Fruit fly (Drosophila melanogaster) S2 (cell line): Measurements from ENCODE around the gene CG15515.
A peak's percentile ranks its signal among the peaks of the same experiment; 100 is the strongest.
"Not testable (repeated sequence)": the region's sequence is repeated elsewhere in the genome, so short reads cannot be mapped to it uniquely, and the experiment has no call there.

Experiments
- CG8478 ChIP-seq: fragments of >200 bp; optimal IDR thresholded peaks from 2 replicates; lab custom pipeline; 2018
- CTCF ChIP-seq, 2 experiments: fragments of >200 bp; optimal IDR thresholded peaks; 2 replicates each; lab custom pipeline; 2018

The CG15515 gene

dm6 chr3R:29891183-29891582 is 14.1 kb upstream of the CG15515 start:
- TF ChIP-seq CTCF (optimal IDR thresholded peaks at IDR 0.05; lab: Kevin White, UChicago) (no peak), CG8478 (lab: Kevin White, UChicago) (no peak)

- TF ChIP-seq CG8478 (lab: Kevin White, UChicago) = no peak
- TF ChIP-seq CTCF (optimal IDR thresholded peaks at IDR 0.05; lab: Kevin White, UChicago) = no peak
These were observed 12.2 kb upstream of the CG15515 start for dm6 chr3R:29893030-29893429.

dm6 chr3R:29894393-29894792 is 10.9 kb upstream of the CG15515 start:
- TF ChIP-seq CG8478 (lab: Kevin White, UChicago) (no peak), CTCF (optimal IDR thresholded peaks at IDR 0.05; lab: Kevin White, UChicago) (no peak)

- no peak for TF ChIP-seq CTCF (optimal IDR thresholded peaks at IDR 0.05; lab: Kevin White, UChicago)
- no peak for TF ChIP-seq CG8478 (lab: Kevin White, UChicago)
These were observed 6.7 kb upstream of the CG15515 start for dm6 chr3R:29898588-29898987.

dm6 chr3R:29899635-29900034 is 5.6 kb upstream of the CG15515 start:
- TF ChIP-seq CTCF (optimal IDR thresholded peaks at IDR 0.05; lab: Kevin White, UChicago) (no peak), CG8478 (lab: Kevin White, UChicago) (no peak)

- TF ChIP-seq CG8478 (lab: Kevin White, UChicago) = no peak
- TF ChIP-seq CTCF (optimal IDR thresholded peaks at IDR 0.05; lab: Kevin White, UChicago) = peak; percentile 65 to 89
These were observed 1.4 kb upstream of the CG15515 start, which contains the start of gene CG15517 for dm6 chr3R:29903775-29904356. CG15517 (minus strand) TSS chr3R:29903825.

dm6 chr3R:29907601-29908175 is 2.4 kb downstream of the CG15515 start, which contains the start of gene CG31036:
CG31036 (plus strand) TSS chr3R:29908107.
- TF ChIP-seq CG8478 (lab: Kevin White, UChicago) = no peak

dm6 chr3R:29914246-29914645 is 9.0 kb downstream of the CG15515 start, which contains the start of gene Capa:
Capa (minus strand) TSS chr3R:29914346.
- TF ChIP-seq CTCF (optimal IDR thresholded peaks at IDR 0.05; lab: Kevin White, UChicago) = no peak
- no peak for TF ChIP-seq CG8478 (lab: Kevin White, UChicago)

- TF ChIP-seq CTCF (optimal IDR thresholded peaks at IDR 0.05; lab: Kevin White, UChicago) (no peak), CG8478 (lab: Kevin White, UChicago) (no peak)
These were observed 14.9 kb downstream of the CG15515 start, which contains the start of gene trp for dm6 chr3R:29920189-29920588. trp (minus strand) TSS chr3R:29920289.

dm6 chr3R:29921916-29922315 is 16.7 kb downstream of the CG15515 start, which contains the start of gene Jon99Ciii:
Jon99Ciii (plus strand) TSS chr3R:29922216.
- TF ChIP-seq CG8478 (lab: Kevin White, UChicago); CTCF (optimal IDR thresholded peaks at IDR 0.05; lab: Kevin White, UChicago): not testable (repeated sequence)

dm6 chr3R:29924515-29924914 is 19.3 kb downstream of the CG15515 start, which contains the start of gene Jon99Cii:
Jon99Cii (minus strand) TSS chr3R:29924615.
- TF ChIP-seq CG8478 (lab: Kevin White, UChicago); CTCF (optimal IDR thresholded peaks at IDR 0.05; lab: Kevin White, UChicago): not testable (repeated sequence)

dm6 chr3R:29926089-29926488 is 20.8 kb downstream of the CG15515 start, which contains the start of gene Jon99Ci:
Jon99Ci (minus strand) TSS chr3R:29926189.
- no peak for TF ChIP-seq CG8478 (lab: Kevin White, UChicago)

- no peak for TF ChIP-seq CTCF (optimal IDR thresholded peaks at IDR 0.05; lab: Kevin White, UChicago)
- no peak for TF ChIP-seq CG8478 (lab: Kevin White, UChicago)
These were observed 21.7 kb downstream of the CG15515 start, which contains the start of gene CG15522 for dm6 chr3R:29926955-29927354. CG15522 (plus strand) TSS chr3R:29927255.

- TF ChIP-seq CG8478 (lab: Kevin White, UChicago) (no peak), CTCF (optimal IDR thresholded peaks at IDR 0.05; lab: Kevin White, UChicago) (no peak)
These were observed 25.0 kb downstream of the CG15515 start, which contains the start of gene alpha-Man-Ic for dm6 chr3R:29930286-29930685. alpha-Man-Ic (minus strand) TSS chr3R:29930386.

dm6 chr3R:29933007-29933464 is 27.8 kb downstream of the CG15515 start, which contains the start of the genes Cog7, CG42557 and CG42558:
Cog7 (minus strand) TSS chr3R:29933057.
CG42557 (plus strand) TSS chr3R:29933287.
CG42558 (plus strand) TSS chr3R:29933287.
- no peak for TF ChIP-seq CG8478 (lab: Kevin White, UChicago)
- TF ChIP-seq CTCF (optimal IDR thresholded peaks at IDR 0.05; lab: Kevin White, UChicago) = no peak
